Fruit fly (Drosophila melanogaster) whole organism, embryonic: ENCODE results near the gene Nelf-E.

Source experiments
- Bdp1 ChIP-seq: fragments of 200-800 bp; sonication (Bioruptor generic); optimal IDR thresholded peaks from 3 replicates; lab custom pipeline; 2016; ENCODE audit warnings: missing biosample characterization, missing genetic modification characterization
- Blimp-1 ChIP-seq: fragments of 200-800 bp; sonication (Bioruptor generic); optimal IDR thresholded peaks from 3 replicates; lab custom pipeline; 2018; ENCODE audit warnings: missing biosample characterization, missing genetic modification characterization, mild to moderate bottlenecking, moderate library complexity, missing genetic modification reagents
- C15 ChIP-seq: fragments of 200-800 bp; sonication (Bioruptor generic); IDR thresholded peaks from 3 replicates; pipeline ENCODE4 v1.3.6; 2022; ENCODE audit warnings: missing biosample characterization, missing genetic modification characterization
- CG10147 ChIP-seq: fragments of 200-800 bp; sonication (Bioruptor generic); optimal IDR thresholded peaks from 2 replicates; lab custom pipeline; 2019; ENCODE audit warnings: missing biosample characterization, mild to moderate bottlenecking, missing genetic modification characterization, moderate library complexity
- CG1024 ChIP-seq: fragments of 200-800 bp; sonication (Bioruptor generic); IDR thresholded peaks from 2 replicates; pipeline ENCODE4 v1.3.6; 2022; ENCODE audit warnings: missing biosample characterization, missing genetic modification characterization
- CG10274 ChIP-seq: fragments of 200-800 bp; sonication (Bioruptor generic); optimal IDR thresholded peaks from 3 replicates; lab custom pipeline; 2017; ENCODE audit warnings: missing biosample characterization, mild to moderate bottlenecking, missing genetic modification characterization
- CG10959 ChIP-seq: fragments of 200-800 bp; sonication (Bioruptor generic); IDR thresholded peaks from 2 replicates; pipeline ENCODE4 v1.3.6; 2022; ENCODE audit warnings: missing biosample characterization, missing genetic modification characterization
- CG11456 ChIP-seq: fragments of 200-800 bp; sonication (Bioruptor generic); IDR thresholded peaks from 3 replicates; pipeline ENCODE4 v1.3.6; 2022; ENCODE audit warnings: missing biosample characterization, missing genetic modification characterization
- CG12299 ChIP-seq: fragments of 200-800 bp; sonication (Bioruptor generic); optimal IDR thresholded peaks from 2 replicates; lab custom pipeline; 2018; ENCODE audit warnings: missing biosample characterization, mild to moderate bottlenecking, missing genetic modification characterization
- CG12391 ChIP-seq: fragments of 200-800 bp; sonication (Bioruptor generic); optimal IDR thresholded peaks from 3 replicates; lab custom pipeline; 2018; ENCODE audit warnings: missing biosample characterization, mild to moderate bottlenecking, missing genetic modification characterization, moderate library complexity
- CG13287 ChIP-seq: fragments of 200-800 bp; sonication (Bioruptor generic); IDR thresholded peaks from 2 replicates; pipeline ENCODE4 v1.3.6; 2022; ENCODE audit warnings: missing biosample characterization, missing genetic modification characterization; ENCODE audit not compliant: partially characterized antibody
- CG13296 ChIP-seq: fragments of 200-800 bp; sonication (Bioruptor generic); optimal IDR thresholded peaks from 3 replicates; lab custom pipeline; 2018; ENCODE audit warnings: missing biosample characterization, mild to moderate bottlenecking, missing genetic modification characterization
- CG16863 ChIP-seq: fragments of 200-800 bp; sonication (Bioruptor generic); optimal IDR thresholded peaks from 3 replicates; lab custom pipeline; 2016; ENCODE audit warnings: missing biosample characterization, missing genetic modification characterization
- CG2120 ChIP-seq: fragments of 200-800 bp; sonication (Bioruptor generic); optimal IDR thresholded peaks from 3 replicates; lab custom pipeline; 2016; ENCODE audit warnings: missing biosample characterization, missing genetic modification characterization
- CG2202 ChIP-seq: fragments of 200-800 bp; sonication (Bioruptor generic); optimal IDR thresholded peaks from 2 replicates; lab custom pipeline; 2018; ENCODE audit warnings: missing biosample characterization, mild to moderate bottlenecking, missing genetic modification characterization
- CG4328 ChIP-seq: fragments of 200-800 bp; sonication (Bioruptor generic); optimal IDR thresholded peaks from 3 replicates; lab custom pipeline; 2017; ENCODE audit warnings: missing biosample characterization, missing genetic modification reagents, missing genetic modification characterization
- CG4617 ChIP-seq: fragments of 200-800 bp; sonication (Bioruptor generic); optimal IDR thresholded peaks from 3 replicates; lab custom pipeline; 2016; ENCODE audit warnings: missing biosample characterization, missing genetic modification characterization, borderline replicate concordance
- CG6175 ChIP-seq: fragments of 200-800 bp; sonication (Bioruptor generic); IDR thresholded peaks from 3 replicates; pipeline ENCODE4 v1.3.6; 2022; ENCODE audit warnings: missing biosample characterization, missing genetic modification characterization
- CG9797 ChIP-seq: fragments of 200-800 bp; sonication (Bioruptor generic); optimal IDR thresholded peaks from 3 replicates; lab custom pipeline; 2018; ENCODE audit warnings: missing biosample characterization, mild to moderate bottlenecking, missing genetic modification characterization
- CG9932 ChIP-seq: fragments of 200-800 bp; sonication (Bioruptor generic); IDR thresholded peaks from 2 replicates; pipeline ENCODE4 v1.3.6; 2022; ENCODE audit warnings: missing biosample characterization, missing genetic modification characterization
- D ChIP-seq, 2 experiments: fragments of 200-800 bp in 1 of 2; fragments of >200 bp in 1 of 2; sonication (Bioruptor generic) in 1 of 2; optimal IDR thresholded peaks; 2 replicates in 1 of 2; 3 replicates in 1 of 2; lab custom pipeline; 2017; ENCODE audit warnings: mild to moderate bottlenecking in 1 of 2, missing biosample characterization in 1 of 2, missing genetic modification characterization in 1 of 2, missing genetic modification reagents in 1 of 2
- Dad ChIP-seq: fragments of 200-800 bp; sonication (Bioruptor generic); optimal IDR thresholded peaks from 3 replicates; lab custom pipeline; 2016; ENCODE audit warnings: missing biosample characterization, missing genetic modification characterization
- E2f1 ChIP-seq: fragments of 200-800 bp; sonication (Bioruptor generic); IDR thresholded peaks from 2 replicates; pipeline ENCODE4 v1.3.6; 2022; ENCODE audit warnings: missing biosample characterization, missing genetic modification characterization
- Hand ChIP-seq: fragments of 200-800 bp; sonication (Bioruptor generic); optimal IDR thresholded peaks from 2 replicates; lab custom pipeline; 2017; ENCODE audit warnings: mild to moderate bottlenecking, missing biosample characterization, missing genetic modification reagents, missing genetic modification characterization
- Hey ChIP-seq: fragments of 200-800 bp; sonication (Bioruptor generic); optimal IDR thresholded peaks from 3 replicates; lab custom pipeline; 2018; ENCODE audit warnings: missing biosample characterization, mild to moderate bottlenecking, missing genetic modification characterization
- Hr39 ChIP-seq: fragments of >200 bp; optimal IDR thresholded peaks from 2 replicates; lab custom pipeline; 2017
- Kr ChIP-seq: fragments of 200-800 bp; sonication (Bioruptor generic); optimal IDR thresholded peaks from 2 replicates; lab custom pipeline; 2017; ENCODE audit warnings: missing biosample characterization, mild to moderate bottlenecking, missing genetic modification characterization
- Meics ChIP-seq: fragments of 200-800 bp; sonication (Bioruptor generic); optimal IDR thresholded peaks from 2 replicates; lab custom pipeline; 2017; ENCODE audit warnings: missing biosample characterization, mild to moderate bottlenecking, missing genetic modification characterization
- NC2α ChIP-seq: fragments of 200-800 bp; sonication (Bioruptor generic); optimal IDR thresholded peaks from 2 replicates; lab custom pipeline; 2016; ENCODE audit warnings: missing biosample characterization, missing genetic modification characterization
- Pdp1 ChIP-seq, 2 experiments: fragments of 200-800 bp; sonication (Bioruptor generic); optimal IDR thresholded peaks; 3 replicates each; lab custom pipeline; 2016; ENCODE audit warnings: missing biosample characterization in 2 of 2, missing genetic modification characterization in 2 of 2, mild to moderate bottlenecking in 1 of 2, moderate library complexity in 1 of 2
- ab ChIP-seq: fragments of 200-800 bp; sonication (Bioruptor generic); optimal IDR thresholded peaks from 2 replicates; lab custom pipeline; 2016; ENCODE audit warnings: missing biosample characterization, missing genetic modification characterization
- ac ChIP-seq: fragments of 200-800 bp; sonication (Bioruptor generic); optimal IDR thresholded peaks from 3 replicates; lab custom pipeline; 2017; ENCODE audit warnings: missing biosample characterization, mild to moderate bottlenecking, missing genetic modification characterization
- aop ChIP-seq: fragments of 200-800 bp; sonication (Bioruptor generic); IDR thresholded peaks from 2 replicates; pipeline ENCODE4 v1.3.6; 2022; ENCODE audit warnings: missing biosample characterization, missing genetic modification characterization
- ara ChIP-seq: fragments of 200-800 bp; sonication (Bioruptor generic); IDR thresholded peaks from 2 replicates; pipeline ENCODE4 v1.3.6; 2022; ENCODE audit warnings: missing biosample characterization, missing genetic modification characterization
- ems ChIP-seq: fragments of 200-800 bp; sonication (Bioruptor generic); optimal IDR thresholded peaks from 3 replicates; lab custom pipeline; 2016; ENCODE audit warnings: missing biosample characterization, missing genetic modification characterization
- en ChIP-seq: fragments of 200-800 bp; sonication (Bioruptor generic); optimal IDR thresholded peaks from 2 replicates; lab custom pipeline; 2016; ENCODE audit warnings: missing biosample characterization, missing genetic modification characterization
- fd3F ChIP-seq: fragments of 200-800 bp; sonication (Bioruptor generic); optimal IDR thresholded peaks from 2 replicates; lab custom pipeline; 2018; ENCODE audit warnings: missing biosample characterization, mild to moderate bottlenecking, missing genetic modification characterization, moderate library complexity
- gfzf ChIP-seq: fragments of 200-800 bp; sonication (Bioruptor generic); optimal IDR thresholded peaks from 2 replicates; lab custom pipeline; 2016; ENCODE audit warnings: missing biosample characterization, mild to moderate bottlenecking, missing genetic modification characterization, moderate library complexity
- grau ChIP-seq: fragments of 200-800 bp; optimal IDR thresholded peaks from 3 replicates; lab custom pipeline; 2019; ENCODE audit warnings: missing biosample characterization, mild to moderate bottlenecking, missing genetic modification characterization, moderate library complexity
- hbn ChIP-seq: fragments of 200-800 bp; sonication (Bioruptor generic); IDR thresholded peaks from 2 replicates; pipeline ENCODE4 v1.3.6; 2022; ENCODE audit warnings: missing biosample characterization, missing genetic modification characterization; ENCODE audit not compliant: partially characterized antibody
- kah ChIP-seq: fragments of 200-800 bp; sonication (Bioruptor generic); optimal IDR thresholded peaks from 2 replicates; lab custom pipeline; 2018; ENCODE audit warnings: missing biosample characterization, mild to moderate bottlenecking, missing genetic modification characterization
- lbe ChIP-seq: fragments of 200-800 bp; sonication (Bioruptor generic); optimal IDR thresholded peaks from 2 replicates; lab custom pipeline; 2016; ENCODE audit warnings: missing biosample characterization, mild to moderate bottlenecking, missing genetic modification characterization
- nom ChIP-seq: fragments of 200-800 bp; sonication (Bioruptor generic); optimal IDR thresholded peaks from 2 replicates; lab custom pipeline; 2017; ENCODE audit warnings: missing biosample characterization, missing genetic modification characterization, mild to moderate bottlenecking, moderate library complexity, missing genetic modification reagents
- rib ChIP-seq: fragments of 200-800 bp; sonication (Bioruptor generic); IDR thresholded peaks from 2 replicates; pipeline ENCODE4 v1.3.6; 2022; ENCODE audit warnings: missing biosample characterization, missing genetic modification characterization
- schlank ChIP-seq: fragments of 200-800 bp; sonication (Bioruptor generic); optimal IDR thresholded peaks from 2 replicates; lab custom pipeline; 2018; ENCODE audit warnings: missing biosample characterization, mild to moderate bottlenecking, missing genetic modification characterization
- unc-4 ChIP-seq: fragments of 200-800 bp; sonication (Bioruptor generic); IDR thresholded peaks from 2 replicates; pipeline ENCODE4 v1.3.6; 2022; ENCODE audit warnings: missing biosample characterization, missing genetic modification characterization; ENCODE audit not compliant: partially characterized antibody
- vnd ChIP-seq: fragments of 200-800 bp; sonication (Bioruptor generic); IDR thresholded peaks from 3 replicates; pipeline ENCODE4 v1.3.6; 2022; ENCODE audit warnings: missing biosample characterization, missing genetic modification characterization; ENCODE audit not compliant: partially characterized antibody
- vvl ChIP-seq: fragments of 200-800 bp; sonication (Bioruptor generic); IDR thresholded peaks from 2 replicates; pipeline ENCODE4 v1.3.6; 2022; ENCODE audit warnings: missing biosample characterization, missing genetic modification characterization
- zen ChIP-seq: fragments of 200-800 bp; sonication (Bioruptor generic); optimal IDR thresholded peaks from 3 replicates; lab custom pipeline; 2018; ENCODE audit warnings: missing biosample characterization, mild to moderate bottlenecking, missing genetic modification characterization, moderate library complexity
- zfh2 ChIP-seq: fragments of 200-800 bp; sonication (Bioruptor generic); optimal IDR thresholded peaks from 2 replicates; lab custom pipeline; 2016; ENCODE audit warnings: missing biosample characterization, missing genetic modification characterization

Nelf-E gene

dm6 chr3L:8628964-8629363, 28.3 kb upstream of the Nelf-E start (continued):
- TF ChIP-seq rib (GFP tag; lab: Robert Waterston, UW) (peak; percentile 58; the same call in 1 of the 2 replicates), gfzf (GFP tag; lab: Kevin White, UChicago) (no peak), CG10274 (GFP tag; lab: Kevin White, UChicago) (no peak), schlank (tag; lab: Kevin White, UChicago) (no peak), nom (no peak), hbn (GFP tag; lab: Robert Waterston, UW) (no peak), zfh2 (GFP tag; lab: Kevin White, UChicago) (no peak), unc-4 (GFP tag; lab: Robert Waterston, UW) (no peak), Kr (no peak), E2f1 (GFP tag; lab: Robert Waterston, UW) (peak; percentile 78), grau (tag; lab: Kevin White, UChicago) (peak; percentile 75), CG12299 (no peak), D (optimal IDR thresholded peaks at IDR 0.05; lab: Kevin White, UChicago) (no peak), D (GFP tag; optimal IDR thresholded peaks at IDR 0.05; lab: Kevin White, UChicago) (peak; percentile 72), CG10147 (peak; percentile 66), aop (GFP tag; lab: Robert Waterston, UW) (no peak), CG13296 (peak; percentile 75), ab (no peak), CG4328 (peak; percentile 59), C15 (GFP tag; lab: Robert Waterston, UW) (no peak), en (GFP tag; lab: Kevin White, UChicago) (no peak), CG2202 (peak; percentile 13), ac (GFP tag; lab: Kevin White, UChicago) (no peak), CG13287 (GFP tag; lab: Robert Waterston, UW) (no peak), Bdp1 (GFP tag; lab: Kevin White, UChicago) (no peak), ems (GFP tag; lab: Kevin White, UChicago) (no peak), CG2120 (no peak), Meics (GFP tag; lab: Kevin White, UChicago) (peak; percentile 59), lbe (GFP tag; lab: Kevin White, UChicago) (no peak), CG9932 (peak; percentile 46), CG9797 (no peak), zen (no peak), CG10959 (GFP tag; lab: Robert Waterston, UW) (peak; percentile 38; the same call in 1 of the 2 replicates), NC2α (no peak), Blimp-1 (GFP tag; lab: Kevin White, UChicago) (peak; percentile 81), CG1024 (GFP tag; lab: Robert Waterston, UW) (peak; percentile 59; the same call in 1 of the 2 replicates), kah (GFP tag; lab: Kevin White, UChicago) (peak; percentile 34), vvl (GFP tag; lab: Robert Waterston, UW) (peak; percentile 85), Hey (tag; lab: Kevin White, UChicago) (no peak), CG6175 (GFP tag; lab: Robert Waterston, UW) (no peak), Pdp1 (GFP tag; optimal IDR thresholded peaks at IDR 0.05; lab: Kevin White, UChicago) (peak in 1 of 2 experiments; percentile 14), CG4617 (GFP tag; lab: Kevin White, UChicago) (no peak), CG11456 (GFP tag; lab: Robert Waterston, UW) (peak; percentile 64; the same call in 1 of the 3 replicates), Dad (GFP tag; lab: Kevin White, UChicago) (no peak), fd3F (GFP tag; lab: Kevin White, UChicago) (peak; percentile 16), CG16863 (GFP tag; lab: Kevin White, UChicago) (no peak), Hr39 (lab: Kevin White, UChicago) (no peak), ara (peak; percentile 78; the same call in 1 of the 2 replicates), CG12391 (tag; lab: Kevin White, UChicago) (peak; percentile 63), vnd (GFP tag; lab: Robert Waterston, UW) (no peak), Hand (no peak)
